Worm (Caenorhabditis elegans) whole organism, L2 larva: ENCODE results near the gene F44F4.9.

Experiments
- F13H6.1 ChIP-seq: sonication (generic microtip); optimal IDR thresholded peaks from 2 replicates; lab custom pipeline; 2016; ENCODE audit warnings: missing genetic modification characterization, missing compliant biosample characterization
- egl-27 ChIP-seq: sonication (generic microtip); optimal IDR thresholded peaks from 3 replicates; lab custom pipeline; 2017; ENCODE audit warnings: missing biosample characterization, missing genetic modification reagents, missing genetic modification characterization
- lin-39 ChIP-seq: fragments of 150-350 bp; optimal IDR thresholded peaks from 2 replicates; lab custom pipeline; 2014; ENCODE audit warnings: missing biosample characterization, missing genetic modification reagents, missing genetic modification characterization
- lsy-2 ChIP-seq, 2 experiments: fragments of 150-350 bp in 1 of 2; sonication (generic microtip) in 1 of 2; optimal IDR thresholded peaks; 2 replicates each; lab custom pipeline; 2014 to 2017; ENCODE audit warnings: missing biosample characterization in 2 of 2, missing genetic modification characterization in 2 of 2
- nhr-129 ChIP-seq: fragments of 150-350 bp; optimal IDR thresholded peaks from 2 replicates; lab custom pipeline; 2014; ENCODE audit warnings: missing biosample characterization, missing genetic modification characterization
- nhr-23 ChIP-seq: fragments of 150-350 bp; optimal IDR thresholded peaks from 2 replicates; lab custom pipeline; 2014; ENCODE audit warnings: missing biosample characterization, missing genetic modification reagents, missing genetic modification characterization
- nhr-25 ChIP-seq: fragments of 150-350 bp; sonication (generic microtip); optimal IDR thresholded peaks from 3 replicates; lab custom pipeline; 2014; ENCODE audit warnings: missing biosample characterization, missing genetic modification characterization
- nhr-77 ChIP-seq: fragments of 150-350 bp; optimal IDR thresholded peaks from 2 replicates; lab custom pipeline; 2014; ENCODE audit warnings: missing biosample characterization, missing genetic modification characterization
- skn-1 ChIP-seq: sonication (generic microtip); optimal IDR thresholded peaks from 2 replicates; lab custom pipeline; 2017; ENCODE audit warnings: missing biosample characterization, missing genetic modification characterization
- unc-62 ChIP-seq: fragments of 150-350 bp; optimal IDR thresholded peaks from 2 replicates; lab custom pipeline; 2014; ENCODE audit warnings: missing biosample characterization, missing genetic modification reagents, missing genetic modification characterization
- ztf-11 ChIP-seq: sonication (generic microtip); optimal IDR thresholded peaks from 2 replicates; lab custom pipeline; 2017; ENCODE audit warnings: missing biosample characterization, missing genetic modification characterization

ce11 chrII:10949383-10949782 lies 33.8 kb upstream of the F44F4.9 start:
- TF ChIP-seq nhr-77 (no peak), nhr-23 (tag; lab: Kevin White, UChicago) (no peak), ztf-11 (tag; lab: Kevin White, UChicago) (no peak), nhr-129 (tag; lab: Kevin White, UChicago) (no peak), lin-39 (tag; lab: Kevin White, UChicago) (no peak), egl-27 (no peak), F13H6.1 (tag; lab: Kevin White, UChicago) (no peak), nhr-25 (tag; lab: Kevin White, UChicago) (no peak), unc-62 (GFP tag; lab: Kevin White, UChicago) (no peak), lsy-2 (tag; optimal IDR thresholded peaks at IDR 0.05; lab: Kevin White, UChicago) (no peak), skn-1 (tag; lab: Kevin White, UChicago) (no peak)
